Worm (Caenorhabditis elegans) whole organism, L3 larva: ENCODE data around the gene H19J13.2.

Source experiments
- ZK546.5 ChIP-seq: sonication (generic microtip); optimal IDR thresholded peaks from 2 replicates; lab custom pipeline; 2017; ENCODE audit warnings: missing biosample characterization, missing genetic modification characterization
- aly-2 ChIP-seq: fragments of 150-350 bp; optimal IDR thresholded peaks from 2 replicates; lab custom pipeline; 2014; ENCODE audit warnings: missing biosample characterization, missing genetic modification characterization
- ama-1 ChIP-seq: fragments of 150-350 bp; optimal IDR thresholded peaks from 2 replicates; lab custom pipeline; 2018
- ceh-16 ChIP-seq: sonication (generic microtip); optimal IDR thresholded peaks from 2 replicates; lab custom pipeline; 2017; ENCODE audit warnings: missing biosample characterization, missing genetic modification characterization
- ceh-82 ChIP-seq: fragments of 150-350 bp; optimal IDR thresholded peaks from 2 replicates; lab custom pipeline; 2014; ENCODE audit warnings: missing biosample characterization, missing genetic modification characterization
- ceh-9 ChIP-seq: sonication (generic microtip); optimal IDR thresholded peaks from 2 replicates; lab custom pipeline; 2018; ENCODE audit warnings: missing biosample characterization, missing genetic modification characterization
- daf-12 ChIP-seq: fragments of 150-350 bp; optimal IDR thresholded peaks from 2 replicates; lab custom pipeline; 2014; ENCODE audit warnings: missing biosample characterization, missing genetic modification reagents, missing genetic modification characterization
- elt-2 ChIP-seq: sonication (generic microtip); optimal IDR thresholded peaks from 2 replicates; lab custom pipeline; 2016; ENCODE audit warnings: missing genetic modification reagents, mild to moderate bottlenecking, missing genetic modification characterization, missing compliant biosample characterization
- elt-3 ChIP-seq, 3 experiments: fragments of 150-350 bp in 1 of 3; sonication (generic microtip) in 2 of 3; optimal IDR thresholded peaks; 2 replicates in 2 of 3; 4 replicates in 1 of 3; lab custom pipeline; 2014 to 2017; ENCODE audit warnings: missing biosample characterization in 3 of 3, missing genetic modification characterization in 3 of 3
- fkh-10 ChIP-seq: sonication (generic microtip); optimal IDR thresholded peaks from 2 replicates; lab custom pipeline; 2017; ENCODE audit warnings: missing biosample characterization, missing genetic modification reagents, missing genetic modification characterization
- fkh-2 ChIP-seq: fragments of 150-350 bp; optimal IDR thresholded peaks from 2 replicates; lab custom pipeline; 2014; ENCODE audit warnings: missing biosample characterization, missing genetic modification reagents, missing genetic modification characterization
- hmg-11 ChIP-seq: sonication (generic microtip); optimal IDR thresholded peaks from 2 replicates; lab custom pipeline; 2016; ENCODE audit warnings: missing genetic modification characterization, missing compliant biosample characterization
- lin-15B ChIP-seq: fragments of 150-350 bp; optimal IDR thresholded peaks from 2 replicates; lab custom pipeline; 2014; ENCODE audit warnings: missing biosample characterization, missing genetic modification characterization
- lsy-12 ChIP-seq: sonication (generic microtip); optimal IDR thresholded peaks from 2 replicates; lab custom pipeline; 2016; ENCODE audit warnings: mild to moderate bottlenecking, missing genetic modification characterization, missing compliant biosample characterization
- mdl-1 ChIP-seq: fragments of 150-350 bp; optimal IDR thresholded peaks from 2 replicates; lab custom pipeline; 2014; ENCODE audit warnings: missing biosample characterization, missing genetic modification characterization
- nfya-1 ChIP-seq: sonication (generic microtip); optimal IDR thresholded peaks from 2 replicates; lab custom pipeline; 2017; ENCODE audit warnings: missing genetic modification characterization, mild to moderate bottlenecking, missing compliant biosample characterization, antibody characterized with exemption, moderate library complexity; ENCODE audit not compliant: insufficient read depth
- nhr-237 ChIP-seq: fragments of 150-350 bp; optimal IDR thresholded peaks from 2 replicates; lab custom pipeline; 2014; ENCODE audit warnings: missing biosample characterization, missing genetic modification characterization
- nhr-25 ChIP-seq: sonication (generic microtip); optimal IDR thresholded peaks from 2 replicates; lab custom pipeline; 2017; ENCODE audit warnings: missing biosample characterization, missing genetic modification characterization
- nhr-28 ChIP-seq: fragments of 150-350 bp; optimal IDR thresholded peaks from 2 replicates; lab custom pipeline; 2014; ENCODE audit warnings: missing biosample characterization, missing genetic modification characterization
- nhr-43 ChIP-seq: sonication (generic microtip); optimal IDR thresholded peaks from 2 replicates; lab custom pipeline; 2016; ENCODE audit warnings: mild to moderate bottlenecking, missing genetic modification characterization, missing compliant biosample characterization; ENCODE audit not compliant: poor library complexity, severe bottlenecking
- nhr-77 ChIP-seq: fragments of 150-350 bp; optimal IDR thresholded peaks from 2 replicates; lab custom pipeline; 2014; ENCODE audit warnings: missing biosample characterization, missing genetic modification characterization
- pha-4 ChIP-seq: fragments of 150-350 bp; optimal IDR thresholded peaks from 2 replicates; lab custom pipeline; 2014; ENCODE audit warnings: missing biosample characterization, missing genetic modification reagents, missing genetic modification characterization
- pqm-1 ChIP-seq: fragments of 150-350 bp; optimal IDR thresholded peaks from 2 replicates; lab custom pipeline; 2017; ENCODE audit warnings: missing biosample characterization, missing genetic modification characterization, inconsistent platforms
- sea-2 ChIP-seq: fragments of 150-350 bp; sonication (generic microtip); optimal IDR thresholded peaks from 4 replicates; lab custom pipeline; 2014; ENCODE audit warnings: missing biosample characterization, missing genetic modification reagents, missing genetic modification characterization
- snpc-4 ChIP-seq: fragments of 150-350 bp; optimal IDR thresholded peaks from 2 replicates; lab custom pipeline; 2014; ENCODE audit warnings: missing biosample characterization, missing genetic modification characterization
- unc-39 ChIP-seq: sonication (generic microtip); optimal IDR thresholded peaks from 4 replicates; lab custom pipeline; 2017; ENCODE audit warnings: missing biosample characterization, missing genetic modification characterization
- ztf-11 ChIP-seq: fragments of 150-350 bp; optimal IDR thresholded peaks from 2 replicates; lab custom pipeline; 2014; ENCODE audit warnings: missing biosample characterization, missing genetic modification characterization

Gene H19J13.2

DNA sequence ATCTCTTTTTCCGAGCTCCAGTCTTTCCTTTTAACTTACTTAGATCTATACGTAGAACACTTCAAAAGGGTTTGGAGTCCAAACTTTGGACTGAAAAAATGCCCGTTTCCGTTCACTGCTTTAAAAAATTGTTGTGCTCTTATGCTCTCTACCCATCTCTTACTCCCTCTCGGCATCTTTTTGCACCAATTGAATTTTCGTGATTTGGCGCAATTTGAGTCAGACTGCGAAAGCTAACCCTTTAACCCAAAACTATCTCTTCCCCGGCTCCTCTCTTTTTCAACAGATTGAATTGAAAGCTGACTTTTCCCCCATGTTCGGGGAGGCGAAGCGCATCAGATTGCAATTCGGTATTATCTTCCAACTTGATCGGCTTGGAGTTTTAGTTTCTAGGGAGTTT lies 21.6 kb downstream of the H19J13.2 start:
- TF ChIP-seq ztf-11 (tag; lab: Kevin White, UChicago) (no peak), fkh-10 (GFP tag; lab: Kevin White, UChicago) (no peak), aly-2 (tag; lab: Kevin White, UChicago) (no peak), mdl-1 (tag; lab: Kevin White, UChicago) (no peak), snpc-4 (tag; lab: Kevin White, UChicago) (no peak), elt-3 (tag; optimal IDR thresholded peaks at IDR 0.05; lab: Kevin White, UChicago) (no peak), lin-15B (tag; lab: Kevin White, UChicago) (no peak)
- TF ChIP-seq, all 47 proteins: peak for 0

- TF ChIP-seq elt-2 (tag; lab: Kevin White, UChicago), result no peak
- no peak for TF ChIP-seq pqm-1 (tag; lab: Kevin White, UChicago)
- TF ChIP-seq ceh-9 (tag; lab: Kevin White, UChicago), result no peak
- no peak for TF ChIP-seq ceh-16 (tag; lab: Kevin White, UChicago)
- no peak for TF ChIP-seq nhr-77 (tag; lab: Kevin White, UChicago)
- TF ChIP-seq sea-2 (GFP tag; lab: Kevin White, UChicago), result no peak
- TF ChIP-seq aly-2 (tag; lab: Kevin White, UChicago), result no peak
- no peak for TF ChIP-seq elt-3 (tag; optimal IDR thresholded peaks at IDR 0.05; lab: Kevin White, UChicago)
- TF ChIP-seq nhr-28 (tag; lab: Kevin White, UChicago), result no peak
- TF ChIP-seq unc-39 (tag; lab: Kevin White, UChicago), result no peak
- TF ChIP-seq snpc-4 (tag; lab: Kevin White, UChicago), result no peak
- TF ChIP-seq lsy-12 (tag; lab: Kevin White, UChicago), result no peak
- no peak for TF ChIP-seq daf-12 (tag; lab: Kevin White, UChicago)
- no peak for TF ChIP-seq nhr-43
- TF ChIP-seq mdl-1 (tag; lab: Kevin White, UChicago), result no peak
- no peak for TF ChIP-seq nhr-25
- no peak for TF ChIP-seq ztf-11 (tag; lab: Kevin White, UChicago)
- no peak for TF ChIP-seq fkh-2
Measured at ce11 chrX:12248140-12248539, 25.6 kb downstream of the H19J13.2 start.

DNA sequence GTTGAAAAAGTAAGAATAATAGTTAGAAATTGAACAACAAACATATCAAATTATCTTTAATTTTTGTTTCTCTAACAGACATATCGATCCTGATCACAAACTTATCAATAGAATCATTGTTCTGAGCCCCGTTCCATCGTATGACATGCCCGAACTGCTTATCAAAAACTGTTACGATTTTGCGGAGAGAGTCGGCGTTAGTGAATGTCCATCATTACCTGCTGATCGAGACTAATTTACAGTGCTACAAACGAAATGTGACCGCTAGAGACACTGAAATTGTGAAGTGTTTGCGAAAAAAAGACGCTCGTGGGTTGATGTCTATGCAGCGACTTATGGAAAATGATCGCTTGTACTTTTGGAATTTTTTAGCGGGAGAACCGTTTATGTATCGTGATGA lies 30.9 kb downstream of the H19J13.2 start:
- peak; percentile 39 for TF ChIP-seq elt-2 (tag; lab: Kevin White, UChicago)
- TF ChIP-seq mdl-1 (tag; lab: Kevin White, UChicago), result no peak

ce11 chrX:12241457-12241856 lies 32.3 kb downstream of the H19J13.2 start, which contains the start of gene cest-3:
cest-3 (plus strand) TSS chrX:12241646.
- TF ChIP-seq nfya-1 (tag; lab: Kevin White, UChicago) (no peak), hmg-11 (tag; lab: Kevin White, UChicago) (no peak), nhr-25 (no peak), nhr-28 (tag; lab: Kevin White, UChicago) (no peak), ceh-82 (tag; lab: Kevin White, UChicago) (no peak), elt-2 (tag; lab: Kevin White, UChicago) (peak; percentile 37), pqm-1 (tag; lab: Kevin White, UChicago) (peak; percentile 50), ama-1 (lab: Kevin White, UChicago) (no peak), lin-15B (tag; lab: Kevin White, UChicago) (no peak), lsy-12 (tag; lab: Kevin White, UChicago) (no peak), ztf-11 (tag; lab: Kevin White, UChicago) (no peak), pha-4 (peak; percentile 53)

DNA sequence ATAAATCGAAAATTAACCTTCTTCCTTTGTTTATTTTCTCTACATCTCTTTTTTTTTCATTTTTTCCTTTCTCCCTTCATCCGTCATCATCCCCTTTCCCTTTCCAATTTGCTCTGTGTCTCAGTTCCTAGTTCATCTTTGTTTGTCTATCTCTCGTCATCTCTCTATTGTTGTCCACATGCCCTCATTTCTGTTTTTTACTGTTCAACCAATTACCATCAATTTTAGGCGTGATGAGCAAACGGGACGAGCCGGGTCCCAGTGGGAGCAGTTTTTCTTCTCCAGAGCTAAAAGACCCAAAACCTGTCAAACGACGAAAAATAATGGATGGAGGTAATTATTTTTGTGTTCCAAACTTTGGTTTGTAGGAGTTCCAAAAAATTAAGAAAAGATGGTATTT lies 38.4 kb downstream of the H19J13.2 start, which contains the start of gene C23H4.6:
C23H4.6 (plus strand) TSS at position 219 of the 400 bp plus-strand sequence.
- TF ChIP-seq nhr-77 (tag; lab: Kevin White, UChicago) (no peak), fkh-10 (GFP tag; lab: Kevin White, UChicago) (no peak)

DNA sequence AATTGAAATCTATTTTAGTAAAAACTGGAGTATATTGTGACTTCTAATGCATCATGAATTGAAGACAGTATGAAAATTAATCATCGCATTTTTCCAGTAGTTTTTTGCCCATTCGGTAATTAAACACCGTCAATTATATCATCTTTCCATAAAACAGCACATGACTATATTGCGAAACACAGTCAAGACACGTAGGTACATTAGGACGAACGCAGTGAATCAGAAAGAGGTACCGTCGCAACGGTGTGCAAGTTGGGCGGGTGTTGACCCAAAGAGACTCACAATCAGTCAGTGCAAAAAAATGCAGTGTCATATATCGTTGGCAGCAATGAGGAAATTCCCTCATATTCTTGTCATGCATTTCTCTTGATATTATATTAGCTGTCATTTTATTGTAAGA lies 39.3 kb downstream of the H19J13.2 start:
- TF ChIP-seq nhr-25, result no peak
- peak; percentile 37 for TF ChIP-seq pha-4
- TF ChIP-seq elt-2 (tag; lab: Kevin White, UChicago), result peak; percentile 33
- no peak for TF ChIP-seq unc-39 (tag; lab: Kevin White, UChicago)
- TF ChIP-seq pqm-1 (tag; lab: Kevin White, UChicago), result peak; percentile 41

DNA sequence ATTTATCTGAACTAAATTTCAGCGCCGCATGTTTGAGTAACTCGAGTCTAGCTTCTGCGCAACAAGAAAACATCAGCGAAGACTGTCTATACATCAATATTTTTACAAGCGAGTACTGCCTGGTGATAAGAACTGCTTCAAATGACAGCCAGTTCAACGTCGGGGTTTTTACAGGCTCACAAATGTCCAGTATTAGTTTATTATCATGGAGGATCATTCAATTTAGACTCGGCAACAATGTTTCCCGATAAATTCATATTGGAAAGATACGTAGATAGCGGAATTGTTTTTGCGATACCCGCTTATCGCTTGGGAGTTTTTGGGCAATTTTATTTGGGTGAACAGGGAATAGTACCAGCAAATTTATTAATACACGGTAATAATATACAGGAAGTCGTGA lies 43.4 kb downstream of the H19J13.2 start:
- TF ChIP-seq pqm-1 (tag; lab: Kevin White, UChicago) (peak; percentile 5), ZK546.5 (no peak), nhr-237 (tag; lab: Kevin White, UChicago) (no peak), elt-2 (tag; lab: Kevin White, UChicago) (peak; percentile 74), ceh-9 (tag; lab: Kevin White, UChicago) (no peak), hmg-11 (tag; lab: Kevin White, UChicago) (no peak)
